Worm (Caenorhabditis elegans) whole organism, L4 larva: Measurements from ENCODE around the gene noa-1.

Source experiments
- F37D6.2 ChIP-seq: sonication (generic microtip); optimal IDR thresholded peaks from 2 replicates; lab custom pipeline; 2016; ENCODE audit warnings: mild to moderate bottlenecking, missing genetic modification characterization, missing compliant biosample characterization
- F49E8.2 ChIP-seq: sonication (generic microtip); optimal IDR thresholded peaks from 2 replicates; lab custom pipeline; 2016; ENCODE audit warnings: missing compliant biosample characterization, mild to moderate bottlenecking, missing genetic modification characterization, borderline replicate concordance
- Y105C5A.15 ChIP-seq: fragments of 200-800 bp; sonication (Bioruptor generic); IDR thresholded peaks from 2 replicates; pipeline ENCODE4 v1.3.6; 2022; ENCODE audit warnings: missing genetic modification characterization, missing compliant biosample characterization
- Y5F2A.4 ChIP-seq: fragments of 200-800 bp; sonication (Bioruptor generic); optimal IDR thresholded peaks from 2 replicates; lab custom pipeline; 2018; ENCODE audit warnings: mild to moderate bottlenecking, missing genetic modification characterization, missing compliant biosample characterization
- ZK337.2 ChIP-seq: fragments of 200-800 bp; sonication (Bioruptor generic); IDR thresholded peaks from 2 replicates; pipeline ENCODE4 v1.3.6; 2022; ENCODE audit warnings: missing genetic modification reagents, missing genetic modification characterization, missing compliant biosample characterization
- aha-1 ChIP-seq: fragments of 150-350 bp; peaks from one replicate; lab custom pipeline; 2014; ENCODE audit warnings: missing biosample characterization, missing genetic modification characterization
- ceh-32 ChIP-seq: sonication (generic microtip); optimal IDR thresholded peaks from 2 replicates; lab custom pipeline; 2016; ENCODE audit warnings: mild to moderate bottlenecking, missing genetic modification characterization, missing compliant biosample characterization; ENCODE audit not compliant: poor library complexity
- daf-16 ChIP-seq, 3 experiments: sonication (generic microtip); optimal IDR thresholded peaks; 2 replicates each; lab custom pipeline; 2016 to 2017; ENCODE audit warnings: missing genetic modification characterization in 3 of 3, missing genetic modification reagents in 3 of 3, mild to moderate bottlenecking in 2 of 3, missing compliant biosample characterization in 2 of 3, missing biosample characterization in 1 of 3, moderate library complexity in 1 of 3
- daf-19 ChIP-seq: fragments of 200-800 bp; sonication (Bioruptor generic); conservative IDR thresholded peaks from 2 replicates; pipeline ENCODE4 v1.3.6; 2022; ENCODE audit warnings: missing genetic modification characterization, missing compliant biosample characterization
- dmd-8 ChIP-seq: fragments of 200-800 bp; sonication (Bioruptor generic); IDR thresholded peaks from 2 replicates; pipeline ENCODE4 v1.3.6; 2022; ENCODE audit warnings: missing genetic modification characterization, missing compliant biosample characterization
- dpl-1 ChIP-seq: fragments of 150-350 bp; optimal IDR thresholded peaks from 2 replicates; lab custom pipeline; 2014; ENCODE audit warnings: missing biosample characterization, missing genetic modification reagents, missing genetic modification characterization
- dve-1 ChIP-seq: sonication (generic microtip); optimal IDR thresholded peaks from 2 replicates; lab custom pipeline; 2017; ENCODE audit warnings: antibody characterized with exemption, mild to moderate bottlenecking, missing genetic modification characterization, missing compliant biosample characterization; ENCODE audit not compliant: insufficient read depth
- egl-43 ChIP-seq: fragments of 200-800 bp; sonication (Bioruptor generic); IDR thresholded peaks from 2 replicates; pipeline ENCODE4 v1.3.6; 2022; ENCODE audit warnings: missing genetic modification reagents, missing genetic modification characterization, missing compliant biosample characterization
- fkh-10 ChIP-seq: fragments of 150-350 bp; optimal IDR thresholded peaks from 2 replicates; lab custom pipeline; 2014; ENCODE audit warnings: missing biosample characterization, missing genetic modification reagents, missing genetic modification characterization
- fos-1 ChIP-seq: fragments of 150-350 bp; optimal IDR thresholded peaks from 2 replicates; lab custom pipeline; 2014; ENCODE audit warnings: missing biosample characterization, missing genetic modification characterization
- hif-1 ChIP-seq, 2 experiments: sonication (generic microtip); optimal IDR thresholded peaks; 2 replicates each; lab custom pipeline; 2016 to 2017; ENCODE audit warnings: missing compliant biosample characterization in 2 of 2, missing genetic modification characterization in 2 of 2, missing genetic modification reagents in 2 of 2, missing genotype in 2 of 2, mild to moderate bottlenecking in 1 of 2
- hlh-30 ChIP-seq: sonication (generic microtip); optimal IDR thresholded peaks from 2 replicates; lab custom pipeline; 2017; ENCODE audit warnings: antibody characterized with exemption, mild to moderate bottlenecking, missing genetic modification characterization, missing compliant biosample characterization; ENCODE audit not compliant: insufficient read depth
- hmg-1.1 ChIP-seq: fragments of 200-800 bp; sonication (Bioruptor generic); IDR thresholded peaks from 2 replicates; pipeline ENCODE4 v1.3.6; 2022; ENCODE audit warnings: missing genetic modification reagents, missing genetic modification characterization, missing compliant biosample characterization
- lin-13 ChIP-seq: fragments of 150-350 bp; optimal IDR thresholded peaks from 2 replicates; lab custom pipeline; 2014; ENCODE audit warnings: missing biosample characterization, missing genetic modification reagents, missing genetic modification characterization
- lin-15B ChIP-seq: fragments of 150-350 bp; sonication (generic microtip); optimal IDR thresholded peaks from 3 replicates; lab custom pipeline; 2014; ENCODE audit warnings: missing biosample characterization, missing genetic modification characterization
- lin-38 ChIP-seq: fragments of 200-800 bp; sonication (Bioruptor generic); IDR thresholded peaks from 2 replicates; pipeline ENCODE4 v1.3.6; 2022; ENCODE audit warnings: missing genetic modification reagents, missing genetic modification characterization, missing compliant biosample characterization
- lsy-2 ChIP-seq, 2 experiments: fragments of 150-350 bp in 1 of 2; sonication (generic microtip) in 1 of 2; optimal IDR thresholded peaks; 2 replicates each; lab custom pipeline; 2014 to 2017; ENCODE audit warnings: missing biosample characterization in 2 of 2, missing genetic modification characterization in 2 of 2
- mdl-1 ChIP-seq, 2 experiments: fragments of 150-350 bp in 1 of 2; sonication (generic microtip) in 1 of 2; optimal IDR thresholded peaks; 2 replicates each; lab custom pipeline; 2014 to 2017; ENCODE audit warnings: missing biosample characterization in 2 of 2, missing genetic modification characterization in 2 of 2
- mep-1 ChIP-seq: fragments of 150-350 bp; sonication (generic microtip); optimal IDR thresholded peaks from 3 replicates; lab custom pipeline; 2014; ENCODE audit warnings: missing biosample characterization, missing genetic modification characterization
- nhr-102 ChIP-seq: sonication (generic microtip); optimal IDR thresholded peaks from 2 replicates; lab custom pipeline; 2016; ENCODE audit warnings: mild to moderate bottlenecking, missing genetic modification characterization, moderate library complexity, missing compliant biosample characterization
- nhr-11 ChIP-seq: fragments of 150-350 bp; optimal IDR thresholded peaks from 2 replicates; lab custom pipeline; 2014; ENCODE audit warnings: missing biosample characterization, missing genetic modification characterization
- nhr-25 ChIP-seq: sonication (generic microtip); optimal IDR thresholded peaks from 2 replicates; lab custom pipeline; 2017; ENCODE audit warnings: missing genetic modification characterization, mild to moderate bottlenecking, missing compliant biosample characterization, antibody characterized with exemption, moderate library complexity, borderline replicate concordance; ENCODE audit not compliant: insufficient read depth
- nhr-28 ChIP-seq: fragments of 150-350 bp; optimal IDR thresholded peaks from 2 replicates; lab custom pipeline; 2014; ENCODE audit warnings: missing biosample characterization, missing genetic modification characterization
- nhr-6 ChIP-seq: fragments of 150-350 bp; optimal IDR thresholded peaks from 2 replicates; lab custom pipeline; 2014; ENCODE audit warnings: missing biosample characterization, missing genetic modification characterization
- nhr-77 ChIP-seq: fragments of 150-350 bp; optimal IDR thresholded peaks from 2 replicates; lab custom pipeline; 2014; ENCODE audit warnings: missing biosample characterization, missing genetic modification characterization
- pha-4 ChIP-seq, 2 experiments: fragments of 150-350 bp in 1 of 2; fragments of 200-800 bp in 1 of 2; sonication (Bioruptor generic) in 1 of 2; IDR thresholded peaks in 1 of 2; optimal IDR thresholded peaks in 1 of 2; 2 replicates each; pipeline versions ENCODE4 v1.3.6 to Lab custom; 2014 to 2022; ENCODE audit warnings: missing genetic modification characterization in 2 of 2, missing genetic modification reagents in 2 of 2, missing biosample characterization in 1 of 2, missing compliant biosample characterization in 1 of 2
- rbr-2 ChIP-seq: sonication (generic microtip); optimal IDR thresholded peaks from 2 replicates; lab custom pipeline; 2016; ENCODE audit warnings: missing genotype, missing genetic modification characterization, missing compliant biosample characterization
- sdz-12 ChIP-seq: fragments of 200-800 bp; sonication (Bioruptor generic); optimal IDR thresholded peaks from 2 replicates; lab custom pipeline; 2018; ENCODE audit warnings: mild to moderate bottlenecking, missing genetic modification characterization, missing compliant biosample characterization
- set-16 ChIP-seq: fragments of 200-800 bp; sonication (Bioruptor generic); IDR thresholded peaks from 2 replicates; pipeline ENCODE4 v1.3.6; 2022; ENCODE audit warnings: missing genetic modification reagents, missing genetic modification characterization, missing compliant biosample characterization

The noa-1 gene

ce11 chrII:13575018-13575948, 34.4 kb upstream of the noa-1 start, which contains the start of the genes mrpl-37 and lin-38:
Gene mrpl-37, minus strand, starts transcription at chrII:13575068.
Gene lin-38, plus strand, starts transcription at chrII:13575925.
- TF ChIP-seq daf-16 (GFP tag; optimal IDR thresholded peaks at IDR 0.05; lab: Kevin White, UChicago) (no peak), daf-16 (tag; optimal IDR thresholded peaks at IDR 0.05; lab: Kevin White, UChicago) (peak; percentile 46), set-16 (peak; percentile 78), mep-1 (tag; lab: Kevin White, UChicago) (peak; percentile 73), lsy-2 (tag; optimal IDR thresholded peaks at IDR 0.05; lab: Kevin White, UChicago) (peak; percentile 15 to 78), lin-38 (GFP tag; lab: Robert Waterston, UW) (peak; percentile 86), F37D6.2 (tag; lab: Kevin White, UChicago) (peak; percentile 25), dpl-1 (peak; percentile 68), lin-13 (GFP tag; lab: Kevin White, UChicago) (peak; percentile 84), nhr-25 (tag; lab: Kevin White, UChicago) (peak; percentile 5), dmd-8 (GFP tag; lab: Robert Waterston, UW) (no peak), sdz-12 (GFP tag; lab: Kevin White, UChicago) (no peak), lin-15B (tag; lab: Kevin White, UChicago) (peak; percentile 53), daf-19 (GFP tag; lab: Robert Waterston, UW) (no peak), pha-4 (GFP tag; IDR thresholded peaks at IDR 0.05; lab: Robert Waterston, UW) (peak; percentile 39; the same call in 1 of the 2 replicates), pha-4 (tag; optimal IDR thresholded peaks at IDR 0.05; lab: Kevin White, UChicago) (no peak), F49E8.2 (tag; lab: Kevin White, UChicago) (peak; percentile 13), mdl-1 (tag; optimal IDR thresholded peaks at IDR 0.05; lab: Kevin White, UChicago) (peak in 1 of 2 experiments; percentile 55), nhr-28 (tag; lab: Kevin White, UChicago) (peak; percentile 29), fos-1 (tag; lab: Kevin White, UChicago) (no peak), fkh-10 (GFP tag; lab: Kevin White, UChicago) (peak; percentile 53), hif-1 (tag; optimal IDR thresholded peaks at IDR 0.05; lab: Kevin White, UChicago) (peak in 1 of 2 experiments; percentile 63), nhr-77 (tag; lab: Kevin White, UChicago) (peak; percentile 85), rbr-2 (peak; percentile 58), nhr-11 (tag; lab: Kevin White, UChicago) (peak; percentile 48), dve-1 (tag; lab: Kevin White, UChicago) (peak; percentile 64), Y5F2A.4 (GFP tag; lab: Kevin White, UChicago) (no peak), ZK337.2 (GFP tag; lab: Robert Waterston, UW) (no peak), aha-1 (tag; lab: Kevin White, UChicago) (peak; percentile 98), hmg-1.1 (GFP tag; lab: Robert Waterston, UW) (peak; percentile 64), Y105C5A.15 (GFP tag; lab: Robert Waterston, UW) (no peak), hlh-30 (tag; lab: Kevin White, UChicago) (peak; percentile 80), egl-43 (GFP tag; lab: Robert Waterston, UW) (0 out of 2 replicates have a peak, but pooled peaks have one; percentile 47), nhr-6 (tag; lab: Kevin White, UChicago) (peak; percentile 58), nhr-102 (tag; lab: Kevin White, UChicago) (no peak)

- TF ChIP-seq set-16 (peak; percentile 60), nhr-11 (tag; lab: Kevin White, UChicago) (no peak), aha-1 (tag; lab: Kevin White, UChicago) (peak; percentile 91), ceh-32 (tag; lab: Kevin White, UChicago) (no peak)
Observed at ce11 chrII:13574395-13574794, 33.5 kb upstream of the noa-1 start.
